Worm (Caenorhabditis elegans) whole organism, L3 larva: Measurements from ENCODE around the gene C17C3.6.
"Not testable (repeated sequence)": the region's sequence is repeated elsewhere in the genome, so short reads cannot be mapped to it uniquely, and the experiment has no call there.

Experiments
- R02D3.7 ChIP-seq: fragments of 150-350 bp; optimal IDR thresholded peaks from 2 replicates; lab custom pipeline; 2014; ENCODE audit warnings: missing biosample characterization, missing genetic modification characterization
- ZK546.5 ChIP-seq: sonication (generic microtip); optimal IDR thresholded peaks from 2 replicates; lab custom pipeline; 2017; ENCODE audit warnings: missing biosample characterization, missing genetic modification characterization
- aly-2 ChIP-seq: fragments of 150-350 bp; optimal IDR thresholded peaks from 2 replicates; lab custom pipeline; 2014; ENCODE audit warnings: missing biosample characterization, missing genetic modification characterization
- ama-1 ChIP-seq: fragments of 150-350 bp; optimal IDR thresholded peaks from 2 replicates; lab custom pipeline; 2018
- ceh-16 ChIP-seq: sonication (generic microtip); optimal IDR thresholded peaks from 2 replicates; lab custom pipeline; 2017; ENCODE audit warnings: missing biosample characterization, missing genetic modification characterization
- ceh-28 ChIP-seq: fragments of 150-350 bp; optimal IDR thresholded peaks from 2 replicates; lab custom pipeline; 2014; ENCODE audit warnings: missing biosample characterization, missing genetic modification reagents, missing genetic modification characterization
- ceh-82 ChIP-seq: fragments of 150-350 bp; optimal IDR thresholded peaks from 2 replicates; lab custom pipeline; 2014; ENCODE audit warnings: missing biosample characterization, missing genetic modification characterization
- daf-12 ChIP-seq: fragments of 150-350 bp; optimal IDR thresholded peaks from 2 replicates; lab custom pipeline; 2014; ENCODE audit warnings: missing biosample characterization, missing genetic modification reagents, missing genetic modification characterization
- egl-5 ChIP-seq: fragments of 150-350 bp; optimal IDR thresholded peaks from 2 replicates; lab custom pipeline; 2017; ENCODE audit warnings: missing biosample characterization, missing genetic modification reagents, missing genetic modification characterization, inconsistent platforms
- elt-1 ChIP-seq: fragments of 150-350 bp; optimal IDR thresholded peaks from 2 replicates; lab custom pipeline; 2014; ENCODE audit warnings: missing biosample characterization, missing genetic modification characterization
- elt-2 ChIP-seq: sonication (generic microtip); optimal IDR thresholded peaks from 2 replicates; lab custom pipeline; 2016; ENCODE audit warnings: missing genetic modification reagents, mild to moderate bottlenecking, missing genetic modification characterization, missing compliant biosample characterization
- elt-3 ChIP-seq, 3 experiments: fragments of 150-350 bp in 1 of 3; sonication (generic microtip) in 2 of 3; optimal IDR thresholded peaks; 2 replicates in 2 of 3; 4 replicates in 1 of 3; lab custom pipeline; 2014 to 2017; ENCODE audit warnings: missing biosample characterization in 3 of 3, missing genetic modification characterization in 3 of 3
- eor-1 ChIP-seq, 2 experiments: fragments of 150-350 bp; optimal IDR thresholded peaks; 2 replicates each; lab custom pipeline; 2014 to 2018; ENCODE audit warnings: missing biosample characterization in 2 of 2, missing genetic modification characterization in 2 of 2
- fkh-10 ChIP-seq: sonication (generic microtip); optimal IDR thresholded peaks from 2 replicates; lab custom pipeline; 2017; ENCODE audit warnings: missing biosample characterization, missing genetic modification reagents, missing genetic modification characterization
- fkh-2 ChIP-seq: fragments of 150-350 bp; optimal IDR thresholded peaks from 2 replicates; lab custom pipeline; 2014; ENCODE audit warnings: missing biosample characterization, missing genetic modification reagents, missing genetic modification characterization
- fos-1 ChIP-seq: fragments of 150-350 bp; optimal IDR thresholded peaks from 2 replicates; lab custom pipeline; 2014; ENCODE audit warnings: missing biosample characterization, missing genetic modification characterization
- hmg-11 ChIP-seq: sonication (generic microtip); optimal IDR thresholded peaks from 2 replicates; lab custom pipeline; 2016; ENCODE audit warnings: missing genetic modification characterization, missing compliant biosample characterization
- jun-1 ChIP-seq: fragments of 150-350 bp; optimal IDR thresholded peaks from 2 replicates; lab custom pipeline; 2014; ENCODE audit warnings: missing biosample characterization, missing genetic modification reagents, missing genetic modification characterization
- lin-15B ChIP-seq: fragments of 150-350 bp; optimal IDR thresholded peaks from 2 replicates; lab custom pipeline; 2014; ENCODE audit warnings: missing biosample characterization, missing genetic modification characterization
- lin-39 ChIP-seq: fragments of 150-350 bp; optimal IDR thresholded peaks from 2 replicates; lab custom pipeline; 2018; ENCODE audit warnings: missing biosample characterization, missing genetic modification reagents, missing genetic modification characterization
- lsy-12 ChIP-seq: sonication (generic microtip); optimal IDR thresholded peaks from 2 replicates; lab custom pipeline; 2016; ENCODE audit warnings: mild to moderate bottlenecking, missing genetic modification characterization, missing compliant biosample characterization
- mdl-1 ChIP-seq: fragments of 150-350 bp; optimal IDR thresholded peaks from 2 replicates; lab custom pipeline; 2014; ENCODE audit warnings: missing biosample characterization, missing genetic modification characterization
- mml-1 ChIP-seq: fragments of 150-350 bp; sonication (generic microtip); optimal IDR thresholded peaks from 3 replicates; lab custom pipeline; 2014; ENCODE audit warnings: missing biosample characterization, missing genetic modification characterization
- nfya-1 ChIP-seq: sonication (generic microtip); optimal IDR thresholded peaks from 2 replicates; lab custom pipeline; 2017; ENCODE audit warnings: missing genetic modification characterization, mild to moderate bottlenecking, missing compliant biosample characterization, antibody characterized with exemption, moderate library complexity; ENCODE audit not compliant: insufficient read depth
- nhr-11 ChIP-seq: fragments of 150-350 bp; optimal IDR thresholded peaks from 2 replicates; lab custom pipeline; 2014; ENCODE audit warnings: missing biosample characterization, missing genetic modification characterization
- nhr-12 ChIP-seq: fragments of 150-350 bp; optimal IDR thresholded peaks from 2 replicates; lab custom pipeline; 2014; ENCODE audit warnings: missing biosample characterization, missing genetic modification characterization
- nhr-23 ChIP-seq: fragments of 150-350 bp; optimal IDR thresholded peaks from 2 replicates; lab custom pipeline; 2014; ENCODE audit warnings: missing biosample characterization, missing genetic modification reagents, missing genetic modification characterization
- nhr-237 ChIP-seq: fragments of 150-350 bp; optimal IDR thresholded peaks from 2 replicates; lab custom pipeline; 2014; ENCODE audit warnings: missing biosample characterization, missing genetic modification characterization
- nhr-25 ChIP-seq: sonication (generic microtip); optimal IDR thresholded peaks from 2 replicates; lab custom pipeline; 2017; ENCODE audit warnings: missing biosample characterization, missing genetic modification characterization
- nhr-28 ChIP-seq: fragments of 150-350 bp; optimal IDR thresholded peaks from 2 replicates; lab custom pipeline; 2014; ENCODE audit warnings: missing biosample characterization, missing genetic modification characterization
- nhr-43 ChIP-seq: sonication (generic microtip); optimal IDR thresholded peaks from 2 replicates; lab custom pipeline; 2016; ENCODE audit warnings: mild to moderate bottlenecking, missing genetic modification characterization, missing compliant biosample characterization; ENCODE audit not compliant: poor library complexity, severe bottlenecking
- nhr-67 ChIP-seq: fragments of 150-350 bp; optimal IDR thresholded peaks from 2 replicates; lab custom pipeline; 2014; ENCODE audit warnings: missing biosample characterization, missing genetic modification characterization
- nhr-77 ChIP-seq: fragments of 150-350 bp; optimal IDR thresholded peaks from 2 replicates; lab custom pipeline; 2014; ENCODE audit warnings: missing biosample characterization, missing genetic modification characterization
- pha-4 ChIP-seq: fragments of 150-350 bp; optimal IDR thresholded peaks from 2 replicates; lab custom pipeline; 2014; ENCODE audit warnings: missing biosample characterization, missing genetic modification reagents, missing genetic modification characterization
- pqm-1 ChIP-seq: fragments of 150-350 bp; optimal IDR thresholded peaks from 2 replicates; lab custom pipeline; 2017; ENCODE audit warnings: missing biosample characterization, missing genetic modification characterization, inconsistent platforms
- sea-2 ChIP-seq: fragments of 150-350 bp; sonication (generic microtip); optimal IDR thresholded peaks from 4 replicates; lab custom pipeline; 2014; ENCODE audit warnings: missing biosample characterization, missing genetic modification reagents, missing genetic modification characterization
- skn-1 ChIP-seq: fragments of 150-350 bp; optimal IDR thresholded peaks from 2 replicates; lab custom pipeline; 2014; ENCODE audit warnings: missing biosample characterization, missing genetic modification characterization
- snpc-4 ChIP-seq: fragments of 150-350 bp; optimal IDR thresholded peaks from 2 replicates; lab custom pipeline; 2014; ENCODE audit warnings: missing biosample characterization, missing genetic modification characterization
- tbx-2 ChIP-seq: sonication (generic microtip); optimal IDR thresholded peaks from 2 replicates; lab custom pipeline; 2016; ENCODE audit warnings: mild to moderate bottlenecking, missing genetic modification characterization, missing compliant biosample characterization
- unc-39 ChIP-seq: sonication (generic microtip); optimal IDR thresholded peaks from 4 replicates; lab custom pipeline; 2017; ENCODE audit warnings: missing biosample characterization, missing genetic modification characterization
- zag-1 ChIP-seq: fragments of 150-350 bp; optimal IDR thresholded peaks from 2 replicates; lab custom pipeline; 2014; ENCODE audit warnings: missing biosample characterization, missing genetic modification characterization
- ztf-11 ChIP-seq: fragments of 150-350 bp; optimal IDR thresholded peaks from 2 replicates; lab custom pipeline; 2014; ENCODE audit warnings: missing biosample characterization, missing genetic modification characterization
- ztf-4 ChIP-seq: fragments of 150-350 bp; optimal IDR thresholded peaks from 2 replicates; lab custom pipeline; 2014; ENCODE audit warnings: missing biosample characterization, missing genetic modification characterization

Gene C17C3.6

DNA sequence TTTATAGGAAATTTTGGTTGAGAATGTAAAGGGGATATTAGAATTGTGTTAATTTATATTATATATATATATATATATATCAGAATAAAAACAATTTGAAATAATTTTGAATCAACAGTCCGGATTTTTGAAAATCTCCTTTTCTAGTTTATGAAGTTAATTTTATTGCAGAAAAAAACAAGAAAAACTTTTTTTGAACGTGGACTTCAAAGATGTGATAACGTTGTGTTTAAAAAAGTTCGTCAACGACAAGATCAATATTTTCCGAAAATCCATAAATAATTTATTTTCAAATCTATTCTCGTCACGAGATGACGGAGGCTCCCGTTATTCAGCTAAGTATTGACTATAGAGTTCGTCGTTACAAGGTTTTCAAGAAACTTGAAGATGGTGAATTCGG, 12.3 kb upstream of the C17C3.6 start, which contains the start of gene C17C3.11:
TSS of gene C17C3.11 (plus strand) at position 301 of the 400 bp plus-strand sequence.
- no peak for TF ChIP-seq nhr-11 (tag; lab: Kevin White, UChicago)
- TF ChIP-seq ceh-28 (tag; lab: Kevin White, UChicago), result no peak
- TF ChIP-seq skn-1 (tag; lab: Kevin White, UChicago), result no peak
- TF ChIP-seq tbx-2 (tag; lab: Kevin White, UChicago), result no peak
- TF ChIP-seq unc-39 (tag; lab: Kevin White, UChicago), result no peak
- TF ChIP-seq, all 47 proteins: peak for 0

DNA sequence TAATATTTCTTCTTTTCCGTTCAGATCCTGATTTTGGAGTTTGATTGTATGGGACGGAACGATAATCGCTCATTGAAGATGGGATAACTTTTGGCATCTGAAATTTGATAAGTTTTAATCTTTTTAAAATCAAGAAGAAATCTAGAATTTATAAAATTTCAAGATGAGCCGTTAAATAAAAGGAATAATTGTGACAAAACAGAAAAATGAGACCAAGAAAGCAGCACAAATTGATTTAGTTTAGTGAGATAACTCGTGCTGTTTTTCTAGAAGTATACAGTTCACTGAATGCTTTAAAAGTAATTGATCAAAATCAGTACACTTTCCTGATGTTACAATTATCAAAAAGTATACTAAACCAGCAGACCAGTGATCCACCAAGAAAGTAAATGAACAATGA, 9.7 kb upstream of the C17C3.6 start, which contains the start of gene hlh-27:
TSS of gene hlh-27 (minus strand) at position 101 of the 400 bp plus-strand sequence.
- TF ChIP-seq unc-39, ceh-16, snpc-4 (tag; lab: Kevin White, UChicago): not testable (repeated sequence)
- TF ChIP-seq, all 47 proteins: peak for 0; not testable (repeated sequence) for 47

DNA sequence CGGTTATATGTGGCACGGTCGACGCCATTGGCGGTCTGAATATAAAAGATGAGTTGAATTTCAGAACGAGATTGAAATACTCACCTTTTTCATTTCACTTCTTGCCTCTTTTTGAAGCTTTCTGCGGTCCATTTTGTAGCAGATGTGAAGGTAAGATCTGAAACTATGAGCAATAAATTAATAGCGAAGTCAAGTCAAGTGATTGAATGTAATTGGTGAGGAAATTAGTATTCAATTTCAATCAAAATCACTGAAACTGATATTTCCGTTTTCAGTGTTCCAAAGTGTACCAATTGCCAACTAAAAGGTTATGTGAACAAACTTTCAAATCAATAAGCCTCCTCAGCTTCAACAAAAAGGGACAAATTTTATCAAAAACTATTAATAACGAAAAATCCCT, 8.2 kb upstream of the C17C3.6 start, which contains the start of gene C17C3.24:
TSS of gene C17C3.24 (minus strand) at position 101 of the 400 bp plus-strand sequence.
- TF ChIP-seq nhr-12 (tag; lab: Kevin White, UChicago), result no peak
- TF ChIP-seq lin-39 (tag; lab: Kevin White, UChicago), result no peak
- no peak for TF ChIP-seq pha-4
- TF ChIP-seq ceh-82 (tag; lab: Kevin White, UChicago), result no peak
- TF ChIP-seq ZK546.5 (tag; lab: Kevin White, UChicago), result no peak
- TF ChIP-seq snpc-4 (tag; lab: Kevin White, UChicago), result no peak
- no peak for TF ChIP-seq nfya-1 (tag; lab: Kevin White, UChicago)
- no peak for TF ChIP-seq nhr-43 (tag; lab: Kevin White, UChicago)
- no peak for TF ChIP-seq eor-1 (tag; optimal IDR thresholded peaks at IDR 0.05; lab: Kevin White, UChicago)
- TF ChIP-seq pqm-1, result no peak
- no peak for TF ChIP-seq mdl-1
- TF ChIP-seq fkh-2 (tag; lab: Kevin White, UChicago), result no peak
- TF ChIP-seq fos-1, result no peak
- no peak for TF ChIP-seq R02D3.7 (tag; lab: Kevin White, UChicago)
- no peak for TF ChIP-seq nhr-77 (tag; lab: Kevin White, UChicago)
- no peak for TF ChIP-seq ztf-11

DNA sequence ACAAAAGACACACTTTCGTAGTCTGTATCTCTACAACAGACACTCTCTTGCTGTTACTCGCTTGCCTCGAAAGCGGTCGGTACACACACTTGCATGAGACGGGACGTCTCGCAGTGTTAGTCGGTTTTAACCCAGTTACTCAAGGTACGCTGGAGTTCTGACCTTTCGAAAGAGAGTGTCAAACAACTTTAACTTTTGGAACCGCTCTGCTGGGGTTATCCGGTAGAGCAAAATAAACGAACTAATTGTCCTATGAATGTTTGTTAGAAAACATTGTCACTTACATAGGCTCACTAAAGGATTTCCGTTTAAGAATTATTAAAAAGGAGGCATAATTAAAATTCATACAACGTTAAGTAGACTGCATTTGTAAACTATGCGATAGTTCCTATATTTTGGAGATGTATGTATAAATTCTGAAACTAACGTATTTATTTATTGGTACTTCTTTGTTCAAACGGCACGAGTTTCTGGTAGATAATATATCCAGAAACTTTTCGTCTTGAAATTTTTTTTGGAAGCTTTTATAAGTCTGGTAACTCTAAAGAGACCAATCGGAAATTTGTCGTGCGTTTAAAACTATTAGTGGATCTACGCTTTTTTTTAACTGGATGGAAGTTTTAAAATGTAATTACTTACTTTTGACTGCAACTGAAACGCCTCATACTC, 6.2 kb upstream of the C17C3.6 start:
- TF ChIP-seq ztf-11, result peak; percentile 61
- peak; percentile 57 for TF ChIP-seq nhr-237 (tag; lab: Kevin White, UChicago)
- peak; percentile 100 for TF ChIP-seq snpc-4 (tag; lab: Kevin White, UChicago)
- peak; percentile 99 for TF ChIP-seq fkh-10
- peak; percentile 90 for TF ChIP-seq fos-1
- TF ChIP-seq pha-4, result peak; percentile 99
- TF ChIP-seq ama-1 (lab: Kevin White, UChicago), result peak; percentile 100
- TF ChIP-seq ZK546.5 (tag; lab: Kevin White, UChicago), result peak; percentile 44
- TF ChIP-seq mml-1, result no peak
- peak; percentile 99 for TF ChIP-seq nhr-25 (tag; lab: Kevin White, UChicago)
- TF ChIP-seq nhr-28 (tag; lab: Kevin White, UChicago), result peak; percentile 76
- peak; percentile 91 for TF ChIP-seq ztf-4 (tag; lab: Kevin White, UChicago)
- TF ChIP-seq nhr-23 (tag; lab: Kevin White, UChicago), result peak; percentile 99
- TF ChIP-seq aly-2 (tag; lab: Kevin White, UChicago), result peak; percentile 88
- TF ChIP-seq ceh-82 (tag; lab: Kevin White, UChicago), result peak; percentile 95
- peak; percentile 53 for TF ChIP-seq nhr-67 (tag; lab: Kevin White, UChicago)
- TF ChIP-seq eor-1 (tag; optimal IDR thresholded peaks at IDR 0.05; lab: Kevin White, UChicago), result peak in 1 of 2 experiments; percentile 71
- peak; percentile 35 for TF ChIP-seq unc-39 (tag; lab: Kevin White, UChicago)
- TF ChIP-seq nhr-12 (tag; lab: Kevin White, UChicago), result no peak
- TF ChIP-seq elt-3 (tag; optimal IDR thresholded peaks at IDR 0.05; lab: Kevin White, UChicago), result peak in 2 of 3 experiments; percentile 77 to 92
- peak; percentile 93 for TF ChIP-seq zag-1 (tag; lab: Kevin White, UChicago)
- TF ChIP-seq lsy-12 (tag; lab: Kevin White, UChicago), result peak; percentile 98
- TF ChIP-seq lin-15B, result peak; percentile 85
- TF ChIP-seq elt-1 (tag; lab: Kevin White, UChicago), result peak; percentile 54
- TF ChIP-seq daf-12 (tag; lab: Kevin White, UChicago), result peak; percentile 67
- TF ChIP-seq mdl-1, result peak; percentile 29
- TF ChIP-seq hmg-11 (tag; lab: Kevin White, UChicago), result peak; percentile 98
- TF ChIP-seq egl-5 (tag; lab: Kevin White, UChicago), result peak; percentile 96
- peak; percentile 95 for TF ChIP-seq nhr-11 (tag; lab: Kevin White, UChicago)
- TF ChIP-seq ceh-28 (tag; lab: Kevin White, UChicago), result peak; percentile 94
- TF ChIP-seq fkh-2 (tag; lab: Kevin White, UChicago), result peak; percentile 95
- TF ChIP-seq elt-2 (tag; lab: Kevin White, UChicago), result peak; percentile 97
- TF ChIP-seq ceh-16 (tag; lab: Kevin White, UChicago), result peak; percentile 80
- peak; percentile 97 for TF ChIP-seq nfya-1 (tag; lab: Kevin White, UChicago)
- TF ChIP-seq jun-1, result peak; percentile 98
- peak; percentile 90 for TF ChIP-seq R02D3.7 (tag; lab: Kevin White, UChicago)
- no peak for TF ChIP-seq sea-2 (GFP tag; lab: Kevin White, UChicago)
